Fruit fly (Drosophila melanogaster) whole organism, pupa: ENCODE data around the gene CG32706.

ENCODE experiments used
- CG10348 ChIP-seq: fragments of 200-800 bp; sonication (Bioruptor generic); IDR thresholded peaks from 2 replicates; pipeline ENCODE4 v1.3.6; 2022; ENCODE audit warnings: missing biosample characterization, missing genetic modification characterization
- CG12605 ChIP-seq: fragments of 200-800 bp; sonication (Bioruptor generic); IDR thresholded peaks from 2 replicates; pipeline ENCODE4 v1.3.6; 2022; ENCODE audit warnings: missing biosample characterization, missing genetic modification characterization
- CG13204 ChIP-seq: fragments of 200-800 bp; sonication (Bioruptor generic); optimal IDR thresholded peaks from 2 replicates; lab custom pipeline; 2018; ENCODE audit warnings: missing biosample characterization, mild to moderate bottlenecking, missing genetic modification characterization, moderate library complexity
- CG14655 ChIP-seq: fragments of 200-800 bp; sonication (Bioruptor generic); optimal IDR thresholded peaks from 3 replicates; lab custom pipeline; 2017; ENCODE audit warnings: mild to moderate bottlenecking, missing biosample characterization, missing genetic modification reagents, missing genetic modification characterization
- CG15710 ChIP-seq: fragments of 200-800 bp; sonication (Bioruptor generic); optimal IDR thresholded peaks from 2 replicates; lab custom pipeline; 2018; ENCODE audit warnings: missing biosample characterization, mild to moderate bottlenecking, missing genetic modification characterization, moderate library complexity
- CG17806 ChIP-seq: fragments of 200-800 bp; sonication (Bioruptor generic); optimal IDR thresholded peaks from 2 replicates; lab custom pipeline; 2018; ENCODE audit warnings: missing biosample characterization, mild to moderate bottlenecking, missing genetic modification characterization, moderate library complexity
- CG32121 ChIP-seq: fragments of 200-800 bp; sonication (Bioruptor generic); IDR thresholded peaks from 2 replicates; pipeline ENCODE4 v1.3.6; 2022; ENCODE audit warnings: missing biosample characterization, missing genetic modification characterization
- CG34367 ChIP-seq: fragments of 200-800 bp; sonication (Bioruptor generic); optimal IDR thresholded peaks from 2 replicates; lab custom pipeline; 2018; ENCODE audit warnings: missing biosample characterization, mild to moderate bottlenecking, missing genetic modification characterization
- CG4496 ChIP-seq: fragments of 200-800 bp; sonication (Bioruptor generic); IDR thresholded peaks from 3 replicates; pipeline ENCODE4 v1.3.6; 2022; ENCODE audit warnings: missing biosample characterization, missing genetic modification characterization
- CG8159 ChIP-seq: fragments of 200-800 bp; sonication (Bioruptor generic); optimal IDR thresholded peaks from 3 replicates; lab custom pipeline; 2018; ENCODE audit warnings: missing biosample characterization, mild to moderate bottlenecking, missing genetic modification characterization, moderate library complexity
- CG8301 ChIP-seq: fragments of 200-800 bp; sonication (Bioruptor generic); optimal IDR thresholded peaks from 2 replicates; lab custom pipeline; 2018; ENCODE audit warnings: missing biosample characterization, mild to moderate bottlenecking, missing genetic modification characterization
- CG9948 ChIP-seq: fragments of 200-800 bp; sonication (Bioruptor generic); optimal IDR thresholded peaks from 2 replicates; lab custom pipeline; 2018; ENCODE audit warnings: missing biosample characterization, mild to moderate bottlenecking, missing genetic modification characterization, moderate library complexity
- D1 ChIP-seq: fragments of 200-800 bp; sonication (Bioruptor generic); optimal IDR thresholded peaks from 2 replicates; lab custom pipeline; 2018; ENCODE audit warnings: missing biosample characterization, mild to moderate bottlenecking, missing genetic modification characterization, moderate library complexity
- EcR ChIP-seq: fragments of 200-800 bp; sonication (Bioruptor generic); optimal IDR thresholded peaks from 3 replicates; lab custom pipeline; 2019; ENCODE audit warnings: missing biosample characterization, missing genetic modification characterization, mild to moderate bottlenecking, moderate library complexity, missing genetic modification reagents
- Ets98B ChIP-seq: fragments of 200-800 bp; sonication (Bioruptor generic); IDR thresholded peaks from 2 replicates; pipeline ENCODE4 v1.3.6; 2022; ENCODE audit warnings: missing biosample characterization, missing genetic modification characterization
- Pif1A ChIP-seq: fragments of 200-800 bp; sonication (Bioruptor generic); optimal IDR thresholded peaks from 3 replicates; lab custom pipeline; 2016; ENCODE audit warnings: missing biosample characterization, missing genetic modification characterization
- Pif1B ChIP-seq: fragments of 200-800 bp; sonication (Bioruptor generic); optimal IDR thresholded peaks from 3 replicates; lab custom pipeline; 2016; ENCODE audit warnings: missing biosample characterization, missing genetic modification characterization
- Snoo ChIP-seq: fragments of 200-800 bp; sonication (Bioruptor generic); optimal IDR thresholded peaks from 3 replicates; lab custom pipeline; 2017; ENCODE audit warnings: missing biosample characterization, mild to moderate bottlenecking, missing genetic modification characterization, inconsistent platforms
- fd96Ca ChIP-seq: fragments of 200-800 bp; sonication (Bioruptor generic); IDR thresholded peaks from 3 replicates; pipeline ENCODE4 v1.3.6; 2022; ENCODE audit warnings: missing biosample characterization, missing genetic modification characterization
- gl ChIP-seq: fragments of 200-800 bp; sonication (Bioruptor generic); optimal IDR thresholded peaks from 2 replicates; lab custom pipeline; 2018; ENCODE audit warnings: missing biosample characterization, mild to moderate bottlenecking, missing genetic modification characterization
- rn ChIP-seq: fragments of 200-800 bp; sonication (Bioruptor generic); IDR thresholded peaks from 2 replicates; pipeline ENCODE4 v1.3.6; 2022; ENCODE audit warnings: missing biosample characterization, missing genetic modification characterization

Gene CG32706

dm6 chrX:9122492-9122891 is 35.6 kb downstream of the CG32706 start:
- no peak for TF ChIP-seq CG34367 (tag; lab: Kevin White, UChicago)
- 0 out of 3 replicates have a peak, but pooled peaks have one; percentile 27 for TF ChIP-seq fd96Ca (GFP tag; lab: Robert Waterston, UW)

dm6 chrX:9127264-9128011 is 40.5 kb downstream of the CG32706 start:
- TF ChIP-seq CG14655 (GFP tag; lab: Kevin White, UChicago) (peak; percentile 10), CG4496 (GFP tag; lab: Robert Waterston, UW) (no peak)

- TF ChIP-seq CG12605 (GFP tag; lab: Robert Waterston, UW) (no peak), CG9948 (tag; lab: Kevin White, UChicago) (no peak), rn (no peak), EcR (GFP tag; lab: Kevin White, UChicago) (no peak), gl (tag; lab: Kevin White, UChicago) (no peak)
- TF ChIP-seq, all 21 proteins: peak for 0
Observed at dm6 chrX:9128012-9128280, 41.0 kb downstream of the CG32706 start.

- TF ChIP-seq Snoo (tag; lab: Kevin White, UChicago) = no peak
- no peak for TF ChIP-seq CG34367 (tag; lab: Kevin White, UChicago)
- no peak for TF ChIP-seq Pif1A (GFP tag; lab: Kevin White, UChicago)
- TF ChIP-seq D1 (tag; lab: Kevin White, UChicago) = no peak
- TF ChIP-seq gl (tag; lab: Kevin White, UChicago) = no peak
- TF ChIP-seq CG13204 = no peak
Observed at dm6 chrX:9129436-9129835, 42.5 kb downstream of the CG32706 start.

dm6 chrX:9130243-9130642 is 43.3 kb downstream of the CG32706 start:
- no peak for TF ChIP-seq rn
- no peak for TF ChIP-seq CG4496 (GFP tag; lab: Robert Waterston, UW)
- no peak for TF ChIP-seq CG10348
- no peak for TF ChIP-seq CG12605 (GFP tag; lab: Robert Waterston, UW)
- TF ChIP-seq Pif1B (GFP tag; lab: Kevin White, UChicago) = no peak
- no peak for TF ChIP-seq gl (tag; lab: Kevin White, UChicago)
- no peak for TF ChIP-seq CG32121
- no peak for TF ChIP-seq Snoo (tag; lab: Kevin White, UChicago)
- TF ChIP-seq fd96Ca (GFP tag; lab: Robert Waterston, UW) = no peak
- TF ChIP-seq CG8159 (tag; lab: Kevin White, UChicago) = no peak
- TF ChIP-seq CG8301 (tag; lab: Kevin White, UChicago) = no peak
- no peak for TF ChIP-seq Ets98B (GFP tag; lab: Robert Waterston, UW)
- TF ChIP-seq D1 (tag; lab: Kevin White, UChicago) = no peak
- TF ChIP-seq CG15710 (tag; lab: Kevin White, UChicago) = no peak
- no peak for TF ChIP-seq Pif1A (GFP tag; lab: Kevin White, UChicago)
- TF ChIP-seq CG17806 = no peak
- no peak for TF ChIP-seq CG34367 (tag; lab: Kevin White, UChicago)
- TF ChIP-seq, all 21 proteins: peak for 0

dm6 chrX:9131523-9131922 is 44.6 kb downstream of the CG32706 start:
- TF ChIP-seq CG32121 (no peak), CG34367 (tag; lab: Kevin White, UChicago) (no peak), CG17806 (no peak), CG15710 (tag; lab: Kevin White, UChicago) (no peak), Ets98B (GFP tag; lab: Robert Waterston, UW) (no peak), gl (tag; lab: Kevin White, UChicago) (no peak), CG9948 (tag; lab: Kevin White, UChicago) (no peak), fd96Ca (GFP tag; lab: Robert Waterston, UW) (no peak), rn (no peak), Snoo (tag; lab: Kevin White, UChicago) (no peak), CG14655 (GFP tag; lab: Kevin White, UChicago) (no peak)

dm6 chrX:9132589-9133237 is 45.8 kb downstream of the CG32706 start:
- no peak for TF ChIP-seq Pif1A (GFP tag; lab: Kevin White, UChicago)
- no peak for TF ChIP-seq CG4496 (GFP tag; lab: Robert Waterston, UW)
- TF ChIP-seq rn = no peak
- no peak for TF ChIP-seq CG8159 (tag; lab: Kevin White, UChicago)
- no peak for TF ChIP-seq EcR (GFP tag; lab: Kevin White, UChicago)
- no peak for TF ChIP-seq CG8301 (tag; lab: Kevin White, UChicago)
- no peak for TF ChIP-seq Pif1B (GFP tag; lab: Kevin White, UChicago)
- TF ChIP-seq CG10348 = no peak
- no peak for TF ChIP-seq fd96Ca (GFP tag; lab: Robert Waterston, UW)
- no peak for TF ChIP-seq CG34367 (tag; lab: Kevin White, UChicago)
- TF ChIP-seq CG17806 = no peak
- TF ChIP-seq Snoo (tag; lab: Kevin White, UChicago) = no peak
- TF ChIP-seq CG12605 (GFP tag; lab: Robert Waterston, UW) = no peak
- no peak for TF ChIP-seq CG14655 (GFP tag; lab: Kevin White, UChicago)
- no peak for TF ChIP-seq gl (tag; lab: Kevin White, UChicago)
- no peak for TF ChIP-seq D1 (tag; lab: Kevin White, UChicago)
- TF ChIP-seq CG13204 = no peak
- TF ChIP-seq Ets98B (GFP tag; lab: Robert Waterston, UW) = no peak
- no peak for TF ChIP-seq CG9948 (tag; lab: Kevin White, UChicago)
- no peak for TF ChIP-seq CG32121
